Fruit fly (Drosophila melanogaster) whole organism, embryonic: ENCODE measurements around the gene CG7536.

Experiments
- ato ChIP-seq: fragments of 200-800 bp; sonication (Bioruptor generic); IDR thresholded peaks from 2 replicates; pipeline ENCODE4 v1.3.6; 2022; ENCODE audit warnings: missing biosample characterization, missing genetic modification characterization; ENCODE audit not compliant: partially characterized antibody
- onecut ChIP-seq: fragments of 200-800 bp; sonication (Bioruptor generic); IDR thresholded peaks from 2 replicates; pipeline ENCODE4 v1.3.6; 2022; ENCODE audit warnings: missing biosample characterization, missing genetic modification characterization

dm6 chrX:18125520-18125919 is 37.2 kb upstream of the CG7536 start:
- TF ChIP-seq onecut (no peak), ato (GFP tag; lab: Robert Waterston, UW) (no peak)
